Worm (Caenorhabditis elegans): Measurements from ENCODE around the gene ran-5.
"Not testable (repeated sequence)": the region's sequence is repeated elsewhere in the genome, so short reads cannot be mapped to it uniquely, and the experiment has no call there.

The ran-5 gene

DNA sequence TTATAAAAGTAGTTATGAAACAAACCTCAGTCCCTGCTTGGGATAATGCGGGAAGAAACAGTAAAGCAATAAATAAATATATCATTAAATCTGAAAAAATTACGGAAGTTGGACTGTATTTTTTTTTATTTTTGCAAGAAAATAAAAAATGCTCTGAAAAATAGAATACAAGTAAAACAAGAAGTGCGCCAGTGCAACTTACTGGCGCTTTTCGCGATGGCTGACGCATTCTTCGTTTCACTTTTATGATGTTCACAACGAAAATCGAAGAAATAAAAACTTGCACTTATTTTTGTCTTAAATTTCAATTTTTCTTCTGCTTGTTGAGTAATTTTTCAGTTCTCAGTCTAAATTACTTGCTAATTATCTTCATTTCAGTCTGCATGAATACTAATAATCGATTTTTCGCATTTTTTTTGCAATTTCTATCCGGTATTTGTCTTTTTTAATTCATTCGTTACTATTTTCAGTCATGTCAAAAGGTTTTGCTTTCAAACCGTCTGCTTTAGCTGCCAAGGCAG, at the start of gene ran-5, which contains the start of gene R12C12.6:
ran-5 (plus strand) TSS at position 471 of the 521 bp plus-strand sequence.
R12C12.6 (minus strand) TSS at position 229 of the 521 bp plus-strand sequence.
- TF ChIP-seq unc-62 (GFP tag; optimal IDR thresholded peaks at IDR 0.05) = no peak

- no peak for TF ChIP-seq unc-62 (GFP tag; optimal IDR thresholded peaks at IDR 0.05)
Measured at ce11 chrII:6000136-6000535, 47.8 kb upstream of the ran-5 start, which contains the start of gene ins-6. Gene ins-6, plus strand, starts transcription at chrII:6000436.

ce11 chrII:6001004-6001403, 46.9 kb upstream of the ran-5 start:
- no peak for TF ChIP-seq unc-62 (GFP tag; optimal IDR thresholded peaks at IDR 0.05)

- not testable (repeated sequence) for TF ChIP-seq unc-62 (GFP tag; optimal IDR thresholded peaks at IDR 0.05)
Measured at ce11 chrII:6008887-6009286, 39.0 kb upstream of the ran-5 start, which contains the start of gene ZK84.4. Gene ZK84.4, minus strand, starts transcription at chrII:6008987.

- no peak for TF ChIP-seq unc-62 (GFP tag; optimal IDR thresholded peaks at IDR 0.05)
Measured at ce11 chrII:6010544-6010943, 37.4 kb upstream of the ran-5 start, which contains the start of gene ins-20. Gene ins-20, plus strand, starts transcription at chrII:6010844.

ce11 chrII:6014057-6014456, 33.9 kb upstream of the ran-5 start, which contains the start of gene ZK84.2:
Gene ZK84.2, plus strand, starts transcription at chrII:6014357.
- not testable (repeated sequence) for TF ChIP-seq unc-62 (GFP tag; optimal IDR thresholded peaks at IDR 0.05)

DNA sequence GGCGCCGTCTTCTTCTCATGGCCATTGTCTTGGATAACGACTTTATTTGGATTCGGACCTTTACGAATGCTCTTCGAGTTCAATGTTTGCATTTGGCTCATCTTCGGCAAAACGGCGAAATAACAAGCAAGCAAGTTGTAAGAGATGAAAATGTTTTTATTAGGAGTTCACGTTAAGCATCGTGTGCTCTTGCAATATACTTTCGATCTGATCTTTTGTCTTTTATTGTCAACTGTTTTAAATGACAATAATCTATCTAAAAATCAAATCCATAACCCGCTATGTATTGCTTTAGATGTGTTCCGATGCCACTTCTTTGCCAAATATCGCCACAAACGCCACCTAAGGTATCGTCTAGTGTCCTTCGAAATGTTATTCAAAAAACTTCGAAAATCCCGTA, 31.5 kb upstream of the ran-5 start, which contains the start of gene ZK84.5:
ZK84.5 (minus strand) TSS at position 101 of the 400 bp plus-strand sequence.
- TF ChIP-seq unc-62 (GFP tag; optimal IDR thresholded peaks at IDR 0.05) = no peak

DNA sequence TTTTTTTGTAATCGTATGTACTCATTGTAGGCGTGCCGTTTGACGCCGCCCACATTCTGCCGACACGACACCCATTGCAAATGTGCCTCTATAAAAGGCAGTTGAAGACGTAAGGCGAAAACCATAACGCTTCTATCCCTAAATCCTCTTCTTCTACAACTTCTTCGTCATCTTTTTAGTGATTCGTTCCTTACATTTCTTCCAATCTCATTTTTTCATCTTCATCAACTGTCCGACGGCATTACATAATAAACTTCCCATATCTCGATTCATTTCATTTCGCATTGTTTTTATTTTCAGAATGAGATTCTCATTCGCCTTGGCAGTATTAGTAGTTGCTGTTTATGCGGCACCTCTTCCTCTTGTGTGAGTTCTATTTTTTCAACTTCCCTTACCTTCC, 27.6 kb upstream of the ran-5 start, which contains the start of gene ZK84.1:
ZK84.1 (plus strand) TSS at position 301 of the 400 bp plus-strand sequence.
- TF ChIP-seq unc-62 (GFP tag; optimal IDR thresholded peaks at IDR 0.05) = no peak

- TF ChIP-seq unc-62 (GFP tag; optimal IDR thresholded peaks at IDR 0.05) = no peak
Measured at ce11 chrII:6022596-6022995, 25.3 kb upstream of the ran-5 start.

DNA sequence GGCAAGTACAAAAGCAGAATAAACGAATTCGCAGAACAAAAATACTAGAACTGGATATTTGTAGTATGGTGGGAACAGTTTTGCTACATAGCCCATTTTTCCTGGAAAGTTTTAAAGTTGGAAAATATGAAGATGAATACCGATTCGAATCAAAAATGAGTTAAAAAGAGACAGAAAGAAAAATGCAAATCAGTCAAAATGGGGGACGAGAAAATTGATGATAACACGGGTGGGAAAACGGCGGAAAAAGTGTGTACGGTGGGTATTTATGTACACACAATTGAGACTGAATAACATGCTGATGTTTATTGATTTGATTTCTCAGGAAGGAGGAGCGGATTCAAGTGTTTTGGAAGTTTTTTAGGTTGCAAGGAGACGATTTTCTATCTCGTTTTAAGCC, 23.0 kb upstream of the ran-5 start, which contains the start of gene R12C12.9:
R12C12.9 (minus strand) TSS at position 101 of the 400 bp plus-strand sequence.
- TF ChIP-seq unc-62 (GFP tag; optimal IDR thresholded peaks at IDR 0.05) = no peak

ce11 chrII:6025647-6026046, 22.3 kb upstream of the ran-5 start:
- no peak for TF ChIP-seq unc-62 (GFP tag; optimal IDR thresholded peaks at IDR 0.05)

ce11 chrII:6026646-6027045, 21.3 kb upstream of the ran-5 start:
- TF ChIP-seq unc-62 (GFP tag; optimal IDR thresholded peaks at IDR 0.05) = no peak

ce11 chrII:6028594-6029141, 19.2 kb upstream of the ran-5 start:
- TF ChIP-seq unc-62 (GFP tag; optimal IDR thresholded peaks at IDR 0.05) = no peak

DNA sequence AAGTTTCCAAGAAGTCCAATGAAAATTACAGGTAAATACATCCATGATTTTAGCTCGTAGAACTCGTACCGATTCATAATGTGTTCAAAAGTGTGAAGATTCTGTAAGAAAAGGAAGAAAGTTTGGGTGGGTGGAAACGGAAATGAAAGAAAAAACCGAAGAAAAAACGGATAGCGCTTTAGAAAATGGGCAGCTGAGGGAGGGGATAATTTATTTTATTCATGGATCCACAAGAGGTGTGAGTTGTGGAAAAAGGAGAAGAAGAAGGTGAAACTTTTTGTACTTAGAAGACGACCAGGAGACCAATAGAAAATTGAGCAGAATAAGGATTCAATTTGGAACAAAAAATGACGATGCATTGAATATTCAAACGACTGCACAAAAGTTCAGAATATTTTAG, 16.8 kb upstream of the ran-5 start, which contains the start of gene frpr-16:
frpr-16 (minus strand) TSS at position 101 of the 400 bp plus-strand sequence.
- no peak for TF ChIP-seq unc-62 (GFP tag; optimal IDR thresholded peaks at IDR 0.05)

ce11 chrII:6043166-6043565, 4.7 kb upstream of the ran-5 start, which contains the start of gene R12C12.10:
Gene R12C12.10, minus strand, starts transcription at chrII:6043266.
- TF ChIP-seq unc-62 (GFP tag; optimal IDR thresholded peaks at IDR 0.05) = no peak

- TF ChIP-seq unc-62 (GFP tag; optimal IDR thresholded peaks at IDR 0.05) = no peak
Measured at ce11 chrII:6045048-6045447, 2.9 kb upstream of the ran-5 start, which contains the start of gene R12C12.5. Gene R12C12.5, minus strand, starts transcription at chrII:6045148.

All from whole organism, dauer.